Worm (Caenorhabditis elegans): ENCODE data around the gene tag-153.

ce11 chrV:9291919-9292318 lies 31.0 kb upstream of the tag-153 start, which contains the start of gene ZK682.7:
- TF ChIP-seq fos-1 (tag; optimal IDR thresholded peaks at IDR 0.05) (no peak), ztf-11 (tag; optimal IDR thresholded peaks at IDR 0.05) (no peak), zag-1 (tag; optimal IDR thresholded peaks at IDR 0.05) (no peak), fkh-10 (GFP tag; optimal IDR thresholded peaks at IDR 0.05) (no peak), nfya-1 (tag; optimal IDR thresholded peaks at IDR 0.05; ENCODE audit: insufficient read depth) (no peak), ztf-4 (tag; optimal IDR thresholded peaks at IDR 0.05) (no peak), nhr-12 (tag; optimal IDR thresholded peaks at IDR 0.05) (no peak)
